Worm (Caenorhabditis elegans): Measurements from ENCODE around the gene C53C7.3.
A peak's percentile ranks its signal among the peaks of the same experiment; 100 is the strongest.

Gene C53C7.3

DNA sequence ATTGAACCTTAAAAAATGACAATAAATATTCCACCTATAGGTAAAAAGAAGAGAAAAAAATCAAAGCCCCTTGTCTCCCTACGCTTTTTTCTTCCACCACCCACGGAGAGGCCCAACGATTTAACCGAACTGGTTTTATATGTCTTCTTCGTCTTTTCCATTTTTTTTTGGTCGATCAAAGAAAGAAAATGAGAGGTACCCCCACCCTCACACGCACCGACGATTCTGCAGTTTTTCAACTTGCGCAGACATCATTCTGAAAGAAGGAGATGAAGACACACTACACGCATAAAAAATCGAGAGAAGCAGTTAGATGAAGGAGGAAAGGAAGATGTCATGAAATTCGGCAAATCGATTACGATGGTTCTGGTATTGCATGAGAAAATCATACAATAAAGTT is 34.0 kb upstream of the C53C7.3 start:
- TF ChIP-seq zip-8 (tag; optimal IDR thresholded peaks at IDR 0.05): no peak
- no peak for TF ChIP-seq ztf-11 (tag; optimal IDR thresholded peaks at IDR 0.05)
- no peak for TF ChIP-seq unc-120 (tag; optimal IDR thresholded peaks at IDR 0.05; ENCODE audit: poor library complexity, severe bottlenecking)
- no peak for TF ChIP-seq mls-2 (tag; optimal IDR thresholded peaks at IDR 0.05)
- no peak for TF ChIP-seq mep-1 (tag; optimal IDR thresholded peaks at IDR 0.05)
- no peak for TF ChIP-seq unc-39 (tag; optimal IDR thresholded peaks at IDR 0.05)
- no peak for TF ChIP-seq nhr-76 (tag; optimal IDR thresholded peaks at IDR 0.05)
- TF ChIP-seq nhr-12 (tag; optimal IDR thresholded peaks at IDR 0.05): no peak
- no peak for TF ChIP-seq bed-3 (GFP tag; optimal IDR thresholded peaks at IDR 0.05)
- TF ChIP-seq pha-4 (tag; optimal IDR thresholded peaks at IDR 0.05): no peak
- no peak for TF ChIP-seq mab-5 (tag; optimal IDR thresholded peaks at IDR 0.05)
- TF ChIP-seq cnd-1 (tag; optimal IDR thresholded peaks at IDR 0.05): no peak
- TF ChIP-seq sem-2 (GFP tag; optimal IDR thresholded peaks at IDR 0.05): no peak
- no peak for TF ChIP-seq flh-1 (GFP tag; optimal IDR thresholded peaks at IDR 0.05)
- no peak for TF ChIP-seq ceh-43 (GFP tag; optimal IDR thresholded peaks at IDR 0.05)
- TF ChIP-seq nhr-28 (tag; optimal IDR thresholded peaks at IDR 0.05): no peak
- no peak for TF ChIP-seq lsy-2 (tag; optimal IDR thresholded peaks at IDR 0.05)
- no peak for TF ChIP-seq blmp-1 (tag; optimal IDR thresholded peaks at IDR 0.05)
- TF ChIP-seq unc-62 (GFP tag; optimal IDR thresholded peaks at IDR 0.05): no peak

DNA sequence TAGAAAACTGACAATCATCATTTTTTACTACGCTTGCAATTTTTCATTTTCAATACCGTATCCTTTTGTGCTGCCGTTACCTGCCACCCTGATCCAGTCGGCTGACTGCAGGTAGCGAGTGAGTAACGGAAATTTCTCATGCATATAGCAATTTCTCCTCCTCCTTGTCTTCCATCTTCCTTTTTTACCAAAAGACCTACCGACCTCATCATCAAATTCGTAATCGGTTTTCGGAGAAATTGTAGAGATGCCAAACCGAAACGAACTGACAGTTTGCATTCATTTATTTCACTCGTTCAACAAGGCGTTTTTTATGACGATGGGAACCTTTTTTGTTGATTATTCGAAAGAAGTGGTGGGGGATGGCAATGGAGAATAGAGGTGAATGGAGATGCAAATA is 32.1 kb upstream of the C53C7.3 start:
- TF ChIP-seq bed-3 (GFP tag; optimal IDR thresholded peaks at IDR 0.05): no peak

DNA sequence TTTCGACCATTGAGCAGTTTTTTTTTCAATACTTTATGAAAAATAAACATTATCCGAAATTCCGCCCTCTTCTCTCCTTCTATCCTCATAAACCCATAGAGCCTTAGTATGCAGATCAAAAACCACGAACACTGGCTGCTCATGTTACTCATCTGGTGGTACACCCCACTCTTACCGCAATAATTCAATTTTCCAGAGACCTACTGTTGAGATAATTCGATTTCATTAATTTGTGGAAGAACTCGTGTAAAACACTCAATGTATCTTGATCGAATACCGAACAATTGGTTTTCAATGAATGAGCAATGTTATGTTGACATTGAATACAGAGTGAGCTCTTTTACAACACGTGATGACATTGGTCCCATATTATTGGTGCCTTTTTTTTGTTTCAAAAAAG is 26.9 kb upstream of the C53C7.3 start:
- no peak for TF ChIP-seq unc-120 (tag; optimal IDR thresholded peaks at IDR 0.05; ENCODE audit: poor library complexity, severe bottlenecking)
- no peak for TF ChIP-seq sem-2 (GFP tag; optimal IDR thresholded peaks at IDR 0.05)
- no peak for TF ChIP-seq mep-1 (tag; optimal IDR thresholded peaks at IDR 0.05)
- no peak for TF ChIP-seq elt-3 (tag; optimal IDR thresholded peaks at IDR 0.05)
- peak; percentile 85 for TF ChIP-seq ces-1 (GFP tag; optimal IDR thresholded peaks at IDR 0.05)
- TF ChIP-seq tbx-8 (GFP tag; optimal IDR thresholded peaks at IDR 0.05): no peak

DNA sequence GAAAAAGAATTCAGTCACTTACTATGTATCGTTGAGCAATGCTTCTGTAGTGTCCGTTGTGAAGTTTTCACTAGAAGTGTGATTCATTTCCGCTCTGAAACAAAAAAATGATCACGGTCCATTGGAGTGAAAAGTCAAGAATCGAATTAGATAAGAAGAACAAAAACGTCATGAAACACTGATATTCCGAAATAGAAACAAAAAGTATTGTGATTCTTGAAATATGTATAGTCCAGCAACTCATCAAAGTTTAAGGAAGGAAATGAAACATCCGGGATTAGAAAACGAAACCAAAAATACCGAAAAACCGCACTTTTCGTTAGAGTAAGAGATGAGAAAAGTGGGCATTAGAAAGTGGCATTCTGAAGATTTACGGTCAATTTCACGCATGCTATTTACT is 15.7 kb upstream of the C53C7.3 start, which contains the start of gene npr-10:
Gene npr-10, minus strand, starts transcription at position 101 of the 400 bp plus-strand sequence.
- TF ChIP-seq zip-8 (tag; optimal IDR thresholded peaks at IDR 0.05) (no peak), ceh-43 (GFP tag; optimal IDR thresholded peaks at IDR 0.05) (no peak), snpc-4 (tag; optimal IDR thresholded peaks at IDR 0.05) (no peak), tbx-8 (GFP tag; optimal IDR thresholded peaks at IDR 0.05) (no peak), ces-1 (GFP tag; optimal IDR thresholded peaks at IDR 0.05) (no peak), flh-1 (GFP tag; optimal IDR thresholded peaks at IDR 0.05) (no peak), ham-2 (GFP tag; optimal IDR thresholded peaks at IDR 0.05) (no peak), elt-3 (tag; optimal IDR thresholded peaks at IDR 0.05) (no peak)

DNA sequence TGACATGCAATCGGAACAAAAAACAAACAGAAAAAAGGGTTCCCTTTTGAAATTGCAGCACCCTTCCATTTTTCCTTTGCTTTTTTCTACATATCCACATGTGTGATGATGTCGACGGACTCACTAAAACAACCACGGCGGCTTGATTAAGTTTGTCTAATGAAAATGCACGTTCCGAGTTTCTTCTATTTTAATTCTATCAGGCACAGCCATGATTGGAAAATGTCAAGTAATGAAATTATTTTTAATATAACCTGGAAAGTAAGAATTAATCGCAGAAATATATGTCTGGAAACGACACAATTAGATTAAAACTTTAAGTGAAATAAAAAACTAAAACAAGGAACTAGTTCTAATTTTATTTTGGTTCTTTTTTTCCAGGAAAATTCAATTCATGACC is 14.5 kb upstream of the C53C7.3 start:
- TF ChIP-seq ces-1 (GFP tag; optimal IDR thresholded peaks at IDR 0.05): peak; percentile 50
- no peak for TF ChIP-seq sem-2 (GFP tag; optimal IDR thresholded peaks at IDR 0.05)

DNA sequence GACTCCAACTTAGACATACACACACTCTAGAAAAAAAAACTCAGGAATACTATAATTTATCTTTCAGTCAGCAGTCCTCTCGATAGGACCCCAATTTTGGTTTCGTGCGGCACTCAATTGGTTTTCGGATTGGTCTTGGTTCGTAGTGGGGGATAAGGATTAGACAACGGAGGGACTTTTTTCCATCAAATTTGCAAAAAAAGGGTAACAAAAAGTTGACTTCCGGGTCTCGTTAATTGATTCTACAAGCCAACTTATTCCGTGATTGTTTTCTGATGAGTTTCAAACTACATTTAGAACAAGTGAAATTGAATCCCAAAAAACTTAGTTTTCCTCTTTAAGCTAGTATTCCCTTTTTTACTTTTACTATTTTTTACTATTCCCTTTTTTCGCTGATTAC is 14.0 kb upstream of the C53C7.3 start:
- TF ChIP-seq ceh-39 (tag; optimal IDR thresholded peaks at IDR 0.05) (no peak), nhr-237 (tag; optimal IDR thresholded peaks at IDR 0.05) (no peak), nhr-2 (tag; optimal IDR thresholded peaks at IDR 0.05) (no peak), bed-3 (GFP tag; optimal IDR thresholded peaks at IDR 0.05) (no peak), mep-1 (tag; optimal IDR thresholded peaks at IDR 0.05) (no peak), elt-1 (tag; optimal IDR thresholded peaks at IDR 0.05; ENCODE audit: borderline replicate concordance, insufficient read depth) (no peak), nhr-76 (tag; optimal IDR thresholded peaks at IDR 0.05) (no peak), blmp-1 (tag; optimal IDR thresholded peaks at IDR 0.05) (no peak), hlh-1 (tag; optimal IDR thresholded peaks at IDR 0.05) (no peak), ceh-43 (GFP tag; optimal IDR thresholded peaks at IDR 0.05) (no peak), cnd-1 (tag; optimal IDR thresholded peaks at IDR 0.05) (no peak), ztf-11 (tag; optimal IDR thresholded peaks at IDR 0.05) (no peak), lin-13 (tag; optimal IDR thresholded peaks at IDR 0.05) (no peak), flh-1 (GFP tag; optimal IDR thresholded peaks at IDR 0.05) (no peak), lsy-2 (tag; optimal IDR thresholded peaks at IDR 0.05) (no peak), sptf-1 (tag; optimal IDR thresholded peaks at IDR 0.05) (no peak)
